Fruit fly (Drosophila melanogaster): ENCODE results near the gene Dis3.
A peak's percentile ranks its signal among the peaks of the same experiment; 100 is the strongest.

DNA sequence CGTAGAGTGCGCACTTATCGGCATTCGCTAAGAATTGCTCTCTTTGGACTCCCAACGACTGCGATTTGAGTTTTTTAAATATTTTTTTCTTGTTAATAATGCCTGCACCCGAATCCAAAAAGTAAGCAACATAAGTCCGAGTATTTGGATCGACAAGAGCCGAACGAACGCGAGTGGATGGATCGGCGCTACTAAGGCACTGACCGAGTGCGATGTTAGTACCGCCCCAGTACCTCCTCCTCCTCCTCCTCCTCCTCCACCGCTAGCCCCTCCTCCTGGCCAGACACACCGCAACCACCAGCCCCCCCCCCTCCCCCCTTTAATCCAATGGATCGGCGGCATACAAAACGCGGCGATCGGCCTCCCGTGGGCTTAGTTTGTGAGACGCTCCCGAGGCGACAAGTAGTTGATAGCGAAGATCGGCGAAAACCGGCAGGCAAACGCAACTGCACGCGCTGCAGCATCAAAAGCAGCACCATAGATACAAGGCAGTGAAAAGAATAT lies 49.6 kb upstream of the Dis3 start, which contains the start of gene CG6356:
- TF ChIP-seq CG6163 (GFP tag; IDR thresholded peaks at IDR 0.05) (peak; percentile 27; the same call in 1 of the 3 replicates), Eip78C (GFP tag) (peak; percentile 5), Lpt (GFP tag; optimal IDR thresholded peaks at IDR 0.05) (peak; percentile 2), vri (GFP tag; optimal IDR thresholded peaks at IDR 0.05) (no peak), CG15336 (GFP tag; IDR thresholded peaks at IDR 0.05) (peak; percentile 54; the same call in 1 of the 2 replicates), OdsH (GFP tag; optimal IDR thresholded peaks at IDR 0.05) (no peak), Met (GFP tag; optimal IDR thresholded peaks at IDR 0.05) (no peak), CG8319 (GFP tag; optimal IDR thresholded peaks at IDR 0.05) (no peak), CG10669 (GFP tag; optimal IDR thresholded peaks at IDR 0.05) (no peak)
